Worm (Caenorhabditis elegans): Measurements from ENCODE around the gene C14A4.8.

The C14A4.8 gene

ce11 chrII:10580833-10581232, 17.1 kb downstream of the C14A4.8 start, which contains the start of gene dap-3:
TSS of gene dap-3 (plus strand) at chrII:10581133.
- TF ChIP-seq bed-1 (GFP tag; IDR thresholded peaks at IDR 0.05) (no peak), F55B11.4 (tag; optimal IDR thresholded peaks at IDR 0.05; ENCODE audit: borderline replicate concordance, insufficient read depth) (no peak), F23B12.7 (tag; optimal IDR thresholded peaks at IDR 0.05; ENCODE audit: insufficient read depth) (no peak), F52B5.7 (tag; optimal IDR thresholded peaks at IDR 0.05) (no peak), hrde-1 (tag; optimal IDR thresholded peaks at IDR 0.05; ENCODE audit: borderline replicate concordance) (no peak), ceh-91 (GFP tag; IDR thresholded peaks at IDR 0.05) (no peak), nfya-1 (tag; optimal IDR thresholded peaks at IDR 0.05; ENCODE audit: borderline replicate concordance, insufficient read depth) (no peak), ztf-26 (tag; optimal IDR thresholded peaks at IDR 0.05) (no peak), B0019.2 (GFP tag; conservative IDR thresholded peaks at IDR 0.05) (no peak), ztf-25 (GFP tag; IDR thresholded peaks at IDR 0.05) (no peak), hmg-20 (GFP tag; IDR thresholded peaks at IDR 0.05) (no peak), ceh-79 (tag; optimal IDR thresholded peaks at IDR 0.05) (no peak), rec-8 (tag; optimal IDR thresholded peaks at IDR 0.05) (no peak), let-526 (GFP tag; IDR thresholded peaks at IDR 0.05) (no peak), dox-1 (GFP tag; IDR thresholded peaks at IDR 0.05) (no peak), madf-10 (tag; optimal IDR thresholded peaks at IDR 0.05) (no peak), Y53G8AR.9 (GFP tag; conservative IDR thresholded peaks at IDR 0.05) (no peak), mxl-1 (tag; optimal IDR thresholded peaks at IDR 0.05) (no peak), lir-1 (GFP tag; conservative IDR thresholded peaks at IDR 0.05) (no peak)

- TF ChIP-seq K12H6.12 (tag; optimal IDR thresholded peaks at IDR 0.05) (no peak), dox-1 (GFP tag; IDR thresholded peaks at IDR 0.05) (no peak), chd-7 (tag; optimal IDR thresholded peaks at IDR 0.05) (no peak), ztf-28 (GFP tag; IDR thresholded peaks at IDR 0.05) (no peak), ekl-4 (GFP tag; IDR thresholded peaks at IDR 0.05) (no peak)
Measured at ce11 chrII:10579655-10580054, 18.3 kb downstream of the C14A4.8 start, which contains the start of gene dohh-1. TSS of gene dohh-1 (plus strand) at chrII:10579955.

DNA sequence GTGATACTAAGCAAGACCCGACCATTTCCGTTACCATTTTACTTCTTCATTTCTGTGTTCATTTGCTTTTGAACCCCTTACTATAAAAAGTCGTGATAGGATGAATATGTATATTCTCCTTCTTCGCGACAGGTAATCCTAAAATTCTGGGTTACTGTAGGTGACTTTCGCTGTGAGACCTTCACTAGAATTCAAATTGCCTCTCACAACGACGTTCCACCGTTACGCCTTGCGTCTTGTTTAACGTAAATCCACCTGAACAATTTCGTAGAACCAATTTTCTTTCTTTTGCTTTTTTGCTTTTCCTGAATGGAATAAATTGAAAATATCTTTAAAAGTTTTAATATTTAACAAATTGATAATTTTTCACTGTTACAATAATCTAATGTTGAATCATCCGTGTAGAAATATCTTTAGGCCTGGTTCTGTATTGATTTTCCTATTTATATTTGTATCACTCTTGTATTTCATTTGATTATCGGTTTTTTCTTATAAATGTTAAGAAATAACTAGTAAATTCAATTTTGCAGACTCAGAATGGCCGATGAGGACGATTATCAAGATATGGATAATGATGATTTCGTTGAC, 19.0 kb downstream of the C14A4.8 start, which contains the start of gene rpb-6:
rpb-6 (plus strand) TSS at position 538 of the 588 bp plus-strand sequence.
- TF ChIP-seq B0035.1 (tag; optimal IDR thresholded peaks at IDR 0.05) (no peak), Y95B8A.8 (GFP tag; IDR thresholded peaks at IDR 0.05) (no peak), attf-3 (GFP tag; conservative IDR thresholded peaks at IDR 0.05) (peak; percentile 92), lsy-27 (tag; optimal IDR thresholded peaks at IDR 0.05; ENCODE audit: borderline replicate concordance, insufficient read depth) (no peak), rcor-1 (GFP tag; IDR thresholded peaks at IDR 0.05) (no peak), F55B11.4 (tag; optimal IDR thresholded peaks at IDR 0.05; ENCODE audit: borderline replicate concordance, insufficient read depth) (no peak), zfh-2 (GFP tag; conservative IDR thresholded peaks at IDR 0.05) (no peak), dpl-1 (GFP tag; optimal IDR thresholded peaks at IDR 0.05) (peak; percentile 9), xnd-1 (tag; optimal IDR thresholded peaks at IDR 0.05) (no peak), C17E4.6 (GFP tag; IDR thresholded peaks at IDR 0.05) (no peak), bed-1 (GFP tag; IDR thresholded peaks at IDR 0.05) (no peak), F33H1.4 (GFP tag; IDR thresholded peaks at IDR 0.05) (peak; percentile 56), lin-40 (tag; optimal IDR thresholded peaks at IDR 0.05) (no peak), lsl-1 (GFP tag; optimal IDR thresholded peaks at IDR 0.05) (peak; percentile 66), aptf-3 (GFP tag; IDR thresholded peaks at IDR 0.05) (no peak), let-526 (GFP tag; IDR thresholded peaks at IDR 0.05) (no peak), chd-7 (tag; optimal IDR thresholded peaks at IDR 0.05) (no peak), lir-1 (GFP tag; conservative IDR thresholded peaks at IDR 0.05) (no peak), pbrm-1 (GFP tag; IDR thresholded peaks at IDR 0.05) (no peak), attf-5 (GFP tag; optimal IDR thresholded peaks at IDR 0.05) (no peak), F52B5.7 (tag; optimal IDR thresholded peaks at IDR 0.05) (no peak), nhr-179 (tag; optimal IDR thresholded peaks at IDR 0.05) (no peak), sea-2 (GFP tag; IDR thresholded peaks at IDR 0.05) (no peak), attf-6 (GFP tag; IDR thresholded peaks at IDR 0.05) (no peak), F23B12.7 (tag; optimal IDR thresholded peaks at IDR 0.05; ENCODE audit: insufficient read depth) (no peak), B0019.2 (GFP tag; conservative IDR thresholded peaks at IDR 0.05) (no peak), ceh-91 (GFP tag; IDR thresholded peaks at IDR 0.05) (no peak), hsf-1 (GFP tag; IDR thresholded peaks at IDR 0.05) (no peak), snpc-3.4 (tag; optimal IDR thresholded peaks at IDR 0.05) (no peak)

Measured in whole organism, young adult.